Fruit fly (Drosophila melanogaster) whole organism, embryonic: ENCODE data around the gene RpS28b.

Experiments used
- CG10366 ChIP-seq: fragments of 200-800 bp; sonication (Bioruptor generic); IDR thresholded peaks from 2 replicates; pipeline ENCODE4 v1.3.6; 2022; ENCODE audit warnings: missing biosample characterization, missing genetic modification characterization
- CG10979 ChIP-seq: fragments of 200-800 bp; sonication (Bioruptor generic); optimal IDR thresholded peaks from 2 replicates; lab custom pipeline; 2018; ENCODE audit warnings: missing biosample characterization, mild to moderate bottlenecking, missing genetic modification characterization, moderate library complexity
- CG11398 ChIP-seq: fragments of 200-800 bp; sonication (Bioruptor generic); optimal IDR thresholded peaks from 2 replicates; lab custom pipeline; 2016; ENCODE audit warnings: missing biosample characterization, missing genetic modification characterization
- CG11456 ChIP-seq: fragments of 200-800 bp; sonication (Bioruptor generic); IDR thresholded peaks from 3 replicates; pipeline ENCODE4 v1.3.6; 2022; ENCODE audit warnings: missing biosample characterization, missing genetic modification characterization
- CG12299 ChIP-seq: fragments of 200-800 bp; sonication (Bioruptor generic); optimal IDR thresholded peaks from 2 replicates; lab custom pipeline; 2018; ENCODE audit warnings: missing biosample characterization, mild to moderate bottlenecking, missing genetic modification characterization
- CG15514 ChIP-seq: fragments of 200-800 bp; sonication (Bioruptor generic); optimal IDR thresholded peaks from 3 replicates; lab custom pipeline; 2017; ENCODE audit warnings: missing biosample characterization, missing genetic modification characterization, mild to moderate bottlenecking, moderate library complexity, missing genetic modification reagents
- CG17612 ChIP-seq: fragments of 200-800 bp; sonication (Bioruptor generic); IDR thresholded peaks from 2 replicates; pipeline ENCODE4 v1.3.6; 2022; ENCODE audit warnings: missing biosample characterization, missing genetic modification characterization
- CG18262 ChIP-seq: fragments of 200-800 bp; optimal IDR thresholded peaks from 3 replicates; lab custom pipeline; 2019; ENCODE audit warnings: missing biosample characterization, mild to moderate bottlenecking, missing genetic modification characterization, moderate library complexity
- CG18619 ChIP-seq: fragments of 200-800 bp; sonication (Bioruptor generic); optimal IDR thresholded peaks from 3 replicates; lab custom pipeline; 2017; ENCODE audit warnings: missing biosample characterization, mild to moderate bottlenecking, missing genetic modification characterization
- CG32767 ChIP-seq: fragments of 200-800 bp; sonication (Bioruptor generic); IDR thresholded peaks from 2 replicates; pipeline ENCODE4 v1.3.6; 2022; ENCODE audit warnings: missing biosample characterization, missing genetic modification characterization
- CG4328 ChIP-seq: fragments of 200-800 bp; sonication (Bioruptor generic); optimal IDR thresholded peaks from 3 replicates; lab custom pipeline; 2017; ENCODE audit warnings: missing biosample characterization, missing genetic modification reagents, missing genetic modification characterization
- CG4854 ChIP-seq: fragments of 200-800 bp; sonication (Bioruptor generic); optimal IDR thresholded peaks from 2 replicates; lab custom pipeline; 2016; ENCODE audit warnings: missing biosample characterization, missing genetic modification characterization, inconsistent platforms
- CG8290 ChIP-seq, 3 experiments: fragments of 200-800 bp; sonication (Bioruptor generic); optimal IDR thresholded peaks; 2 replicates each; lab custom pipeline; 2016 to 2019; ENCODE audit warnings: missing biosample characterization in 3 of 3, missing genetic modification characterization in 3 of 3, mild to moderate bottlenecking in 2 of 3, moderate library complexity in 1 of 3
- CG8359 ChIP-seq: fragments of 200-800 bp; sonication (Bioruptor generic); optimal IDR thresholded peaks from 2 replicates; lab custom pipeline; 2017; ENCODE audit warnings: missing biosample characterization, mild to moderate bottlenecking, missing genetic modification characterization, borderline replicate concordance
- CG8478 ChIP-seq: fragments of >200 bp; optimal IDR thresholded peaks from 2 replicates; lab custom pipeline; 2018
- CG9727 ChIP-seq: fragments of 200-800 bp; sonication (Bioruptor generic); optimal IDR thresholded peaks from 3 replicates; lab custom pipeline; 2017; ENCODE audit warnings: missing biosample characterization, mild to moderate bottlenecking, missing genetic modification characterization
- CG9797 ChIP-seq: fragments of 200-800 bp; sonication (Bioruptor generic); optimal IDR thresholded peaks from 3 replicates; lab custom pipeline; 2018; ENCODE audit warnings: missing biosample characterization, mild to moderate bottlenecking, missing genetic modification characterization
- CG9817 ChIP-seq: fragments of 200-800 bp; sonication (Bioruptor generic); optimal IDR thresholded peaks from 2 replicates; lab custom pipeline; 2018; ENCODE audit warnings: missing biosample characterization, mild to moderate bottlenecking, missing genetic modification characterization, moderate library complexity
- CG9932 ChIP-seq: fragments of 200-800 bp; sonication (Bioruptor generic); IDR thresholded peaks from 2 replicates; pipeline ENCODE4 v1.3.6; 2022; ENCODE audit warnings: missing biosample characterization, missing genetic modification characterization
- D ChIP-seq, 2 experiments: fragments of 200-800 bp in 1 of 2; fragments of >200 bp in 1 of 2; sonication (Bioruptor generic) in 1 of 2; optimal IDR thresholded peaks; 2 replicates in 1 of 2; 3 replicates in 1 of 2; lab custom pipeline; 2017; ENCODE audit warnings: mild to moderate bottlenecking in 1 of 2, missing biosample characterization in 1 of 2, missing genetic modification characterization in 1 of 2, missing genetic modification reagents in 1 of 2
- D19A ChIP-seq: fragments of 200-800 bp; optimal IDR thresholded peaks from 3 replicates; lab custom pipeline; 2019; ENCODE audit warnings: missing biosample characterization, mild to moderate bottlenecking, missing genetic modification characterization, moderate library complexity
- Dek ChIP-seq: fragments of 200-800 bp; sonication (Bioruptor generic); optimal IDR thresholded peaks from 3 replicates; lab custom pipeline; 2019; ENCODE audit warnings: missing biosample characterization, mild to moderate bottlenecking, missing genetic modification characterization, moderate library complexity
- Doc2 ChIP-seq: fragments of 200-800 bp; sonication (Bioruptor generic); IDR thresholded peaks from 2 replicates; pipeline ENCODE4 v1.3.6; 2022; ENCODE audit warnings: missing biosample characterization, missing genetic modification characterization
- Dref ChIP-seq: fragments of 200-800 bp; sonication (Bioruptor generic); IDR thresholded peaks from 2 replicates; pipeline ENCODE4 v1.3.6; 2022; ENCODE audit warnings: missing biosample characterization, missing genetic modification characterization
- Drgx ChIP-seq: fragments of 200-800 bp; sonication (Bioruptor generic); IDR thresholded peaks from 2 replicates; pipeline ENCODE4 v1.3.6; 2022; ENCODE audit warnings: missing biosample characterization, missing genetic modification characterization
- Eip74EF ChIP-seq, 2 experiments: fragments of 200-800 bp in 1 of 2; fragments of >200 bp in 1 of 2; sonication (Bioruptor generic) in 1 of 2; optimal IDR thresholded peaks; 2 replicates each; lab custom pipeline; 2017 to 2019; ENCODE audit warnings: missing biosample characterization in 2 of 2, missing genetic modification characterization in 2 of 2, mild to moderate bottlenecking in 1 of 2, moderate library complexity in 1 of 2
- Fer3 ChIP-seq: fragments of 200-800 bp; sonication (Bioruptor generic); optimal IDR thresholded peaks from 2 replicates; lab custom pipeline; 2018; ENCODE audit warnings: missing biosample characterization, mild to moderate bottlenecking, missing genetic modification characterization, moderate library complexity
- Hr3 ChIP-seq: fragments of 200-800 bp; sonication (Bioruptor generic); optimal IDR thresholded peaks from 3 replicates; lab custom pipeline; 2016; ENCODE audit warnings: missing biosample characterization, missing genetic modification characterization
- Hr51 ChIP-seq, 2 experiments: fragments of 200-800 bp; sonication (Bioruptor generic); optimal IDR thresholded peaks; 2 replicates in 1 of 2; 3 replicates in 1 of 2; lab custom pipeline; 2016 to 2018; ENCODE audit warnings: missing biosample characterization in 2 of 2, missing genetic modification characterization in 2 of 2, mild to moderate bottlenecking in 1 of 2, moderate library complexity in 1 of 2
- Jarid2 ChIP-seq: fragments of 200-800 bp; sonication (Bioruptor generic); optimal IDR thresholded peaks from 3 replicates; lab custom pipeline; 2017; ENCODE audit warnings: mild to moderate bottlenecking, missing biosample characterization, missing genetic modification reagents, missing genetic modification characterization
- Nf-YC ChIP-seq: fragments of 200-800 bp; optimal IDR thresholded peaks from 3 replicates; lab custom pipeline; 2019; ENCODE audit warnings: missing biosample characterization, mild to moderate bottlenecking, missing genetic modification characterization, moderate library complexity
- Pdp1 ChIP-seq, 2 experiments: fragments of 200-800 bp; sonication (Bioruptor generic); optimal IDR thresholded peaks; 3 replicates each; lab custom pipeline; 2016; ENCODE audit warnings: missing biosample characterization in 2 of 2, missing genetic modification characterization in 2 of 2, mild to moderate bottlenecking in 1 of 2, moderate library complexity in 1 of 2
- abd-A ChIP-seq: fragments of 200-800 bp; sonication (Bioruptor generic); optimal IDR thresholded peaks from 3 replicates; lab custom pipeline; 2019; ENCODE audit warnings: missing biosample characterization, mild to moderate bottlenecking, missing genetic modification characterization, moderate library complexity
- bowl ChIP-seq: fragments of 200-800 bp; sonication (Bioruptor generic); IDR thresholded peaks from 2 replicates; pipeline ENCODE4 v1.3.6; 2022; ENCODE audit warnings: missing biosample characterization, missing genetic modification characterization
- chif ChIP-seq, 2 experiments: fragments of 200-800 bp; sonication (Bioruptor generic); optimal IDR thresholded peaks; 3 replicates each; lab custom pipeline; 2016; ENCODE audit warnings: missing biosample characterization in 2 of 2, missing genetic modification characterization in 2 of 2
- ftz-f1 ChIP-seq: fragments of 200-800 bp; sonication (Bioruptor generic); optimal IDR thresholded peaks from 2 replicates; lab custom pipeline; 2016; ENCODE audit warnings: missing biosample characterization, missing genetic modification characterization
- gfzf ChIP-seq: fragments of 200-800 bp; sonication (Bioruptor generic); optimal IDR thresholded peaks from 2 replicates; lab custom pipeline; 2016; ENCODE audit warnings: missing biosample characterization, mild to moderate bottlenecking, missing genetic modification characterization, moderate library complexity
- gro ChIP-seq: fragments of 200-800 bp; sonication (Bioruptor generic); optimal IDR thresholded peaks from 2 replicates; lab custom pipeline; 2016; ENCODE audit warnings: missing biosample characterization, missing genetic modification characterization
- insv ChIP-seq, 2 experiments: fragments of 200-800 bp; sonication (Bioruptor generic); optimal IDR thresholded peaks; 3 replicates each; lab custom pipeline; 2016 to 2018; ENCODE audit warnings: missing biosample characterization in 2 of 2, missing genetic modification characterization in 2 of 2
- inv ChIP-seq: fragments of 200-800 bp; sonication (Bioruptor generic); IDR thresholded peaks from 2 replicates; pipeline ENCODE4 v1.3.6; 2022; ENCODE audit warnings: missing biosample characterization, missing genetic modification characterization; ENCODE audit not compliant: partially characterized antibody
- jumu ChIP-seq: fragments of 200-800 bp; sonication (Bioruptor generic); optimal IDR thresholded peaks from 3 replicates; lab custom pipeline; 2016; ENCODE audit warnings: missing biosample characterization, missing genetic modification characterization
- onecut ChIP-seq: fragments of 200-800 bp; sonication (Bioruptor generic); IDR thresholded peaks from 2 replicates; pipeline ENCODE4 v1.3.6; 2022; ENCODE audit warnings: missing biosample characterization, missing genetic modification characterization
- prd ChIP-seq, 3 experiments: fragments of >200 bp in 2 of 3; fragments of 200-800 bp in 1 of 3; sonication (Bioruptor generic) in 1 of 3; optimal IDR thresholded peaks in 2 of 3; IDR thresholded peaks in 1 of 3; 2 replicates in 2 of 3; 3 replicates in 1 of 3; pipeline versions ENCODE4 v1.3.6 to Lab custom; 2017 to 2022; ENCODE audit warnings: missing biosample characterization in 1 of 3, missing genetic modification characterization in 1 of 3
- rib ChIP-seq: fragments of 200-800 bp; sonication (Bioruptor generic); IDR thresholded peaks from 2 replicates; pipeline ENCODE4 v1.3.6; 2022; ENCODE audit warnings: missing biosample characterization, missing genetic modification characterization
- ro ChIP-seq: fragments of 200-800 bp; sonication (Bioruptor generic); IDR thresholded peaks from 2 replicates; pipeline ENCODE4 v1.3.6; 2022; ENCODE audit warnings: missing biosample characterization, missing genetic modification characterization
- sna ChIP-seq: fragments of 200-800 bp; sonication (Bioruptor generic); IDR thresholded peaks from 2 replicates; pipeline ENCODE4 v1.3.6; 2022; ENCODE audit warnings: missing biosample characterization, missing genetic modification characterization; ENCODE audit not compliant: partially characterized antibody
- zen2 ChIP-seq: fragments of 200-800 bp; sonication (Bioruptor generic); IDR thresholded peaks from 3 replicates; pipeline ENCODE4 v1.3.6; 2022; ENCODE audit warnings: missing biosample characterization, missing genetic modification characterization; ENCODE audit not compliant: partially characterized antibody

Gene RpS28b

DNA sequence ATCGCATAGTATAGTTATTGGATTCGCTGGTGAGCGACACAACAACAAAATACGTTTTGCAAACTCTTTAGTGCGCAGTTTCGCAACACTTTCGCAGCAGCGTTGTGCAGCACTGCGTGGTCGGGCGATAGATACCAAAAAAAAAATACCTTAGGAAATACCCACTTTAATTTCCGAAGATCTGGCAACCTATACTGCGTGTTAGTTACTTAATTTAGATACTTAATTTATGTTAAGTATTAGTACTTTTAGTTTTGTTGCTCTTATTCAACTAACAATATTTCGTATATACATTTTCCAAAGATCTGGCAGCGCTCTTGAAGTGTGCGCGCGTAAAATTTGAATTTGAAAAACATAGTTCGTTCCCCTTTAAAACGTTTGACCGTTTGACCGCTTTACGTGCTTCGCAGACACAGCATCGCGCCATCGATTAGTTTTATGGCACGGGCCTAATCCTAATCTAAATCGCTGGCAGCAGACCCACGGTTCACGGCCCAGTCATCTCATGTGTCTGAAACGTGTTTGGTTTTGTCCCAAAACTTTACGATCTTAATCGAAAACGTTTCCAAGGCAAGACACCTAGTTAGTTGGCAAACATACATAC is 25.6 kb downstream of the RpS28b start, which contains the start of gene LPCAT (continued):
- peak; percentile 53 for TF ChIP-seq Dref
- TF ChIP-seq CG9727 (GFP tag; lab: Kevin White, UChicago): peak; percentile 72
- TF ChIP-seq zen2: no peak; the same call in 2 of the 3 replicates
- TF ChIP-seq D19A (tag; lab: Kevin White, UChicago): peak; percentile 1
- no peak for TF ChIP-seq insv (GFP tag; optimal IDR thresholded peaks at IDR 0.05; lab: Kevin White, UChicago)
- peak; percentile 54 for TF ChIP-seq gfzf
- TF ChIP-seq Fer3 (tag; lab: Kevin White, UChicago): peak; percentile 77
- peak; percentile 47 for TF ChIP-seq CG8290 (GFP tag; optimal IDR thresholded peaks at IDR 0.05; lab: Kevin White, UChicago)
- TF ChIP-seq CG8290 (tag; optimal IDR thresholded peaks at IDR 0.05; lab: Kevin White, UChicago): peak in 1 of 2 experiments; percentile 66
- peak; percentile 63 for TF ChIP-seq CG10979 (tag; lab: Kevin White, UChicago)
- peak; percentile 52 for TF ChIP-seq CG4854 (GFP tag; lab: Kevin White, UChicago)
- no peak for TF ChIP-seq Eip74EF (GFP tag; optimal IDR thresholded peaks at IDR 0.05; lab: Kevin White, UChicago)
- TF ChIP-seq CG11456 (GFP tag; lab: Robert Waterston, UW): peak; percentile 85
- TF ChIP-seq CG9932 (GFP tag; lab: Robert Waterston, UW): peak; percentile 93
- TF ChIP-seq abd-A: peak; percentile 97
- TF ChIP-seq CG18619 (GFP tag; lab: Kevin White, UChicago): peak; percentile 22
- TF ChIP-seq Jarid2 (GFP tag; lab: Kevin White, UChicago): peak; percentile 28
- no peak for TF ChIP-seq ftz-f1 (GFP tag; lab: Kevin White, UChicago)
- peak; percentile 78 for TF ChIP-seq jumu (GFP tag; lab: Kevin White, UChicago)
- TF ChIP-seq Drgx: peak; percentile 55
- peak; percentile 74 for TF ChIP-seq inv (GFP tag; lab: Robert Waterston, UW)
- peak; percentile 76 to 89 for TF ChIP-seq Pdp1 (GFP tag; optimal IDR thresholded peaks at IDR 0.05; lab: Kevin White, UChicago)
- no peak for TF ChIP-seq prd (optimal IDR thresholded peaks at IDR 0.05; lab: Kevin White, UChicago)
- TF ChIP-seq prd (GFP tag; IDR thresholded peaks at IDR 0.05; lab: Robert Waterston, UW): peak; percentile 86
- no peak for TF ChIP-seq CG8359 (GFP tag; lab: Kevin White, UChicago)
- peak; percentile 80 for TF ChIP-seq gro (GFP tag; lab: Kevin White, UChicago)
- TF ChIP-seq chif (GFP tag; optimal IDR thresholded peaks at IDR 0.05; lab: Kevin White, UChicago): peak; percentile 42 to 78
- peak; percentile 71 for TF ChIP-seq CG9797
- peak; percentile 18; the same call in 1 of the 2 replicates for TF ChIP-seq CG32767 (GFP tag; lab: Robert Waterston, UW)
- peak; percentile 41 for TF ChIP-seq onecut (GFP tag; lab: Robert Waterston, UW)
- no peak for TF ChIP-seq Nf-YC (tag; lab: Kevin White, UChicago)
- peak; percentile 25 for TF ChIP-seq CG18262 (tag; lab: Kevin White, UChicago)
- TF ChIP-seq CG12299: no peak
- no peak for TF ChIP-seq bowl (GFP tag; lab: Robert Waterston, UW)
- TF ChIP-seq Doc2: no peak
- peak; percentile 36 to 65 for TF ChIP-seq Hr51 (GFP tag; optimal IDR thresholded peaks at IDR 0.05; lab: Kevin White, UChicago)
- TF ChIP-seq D (optimal IDR thresholded peaks at IDR 0.05; lab: Kevin White, UChicago): no peak
- peak; percentile 47 for TF ChIP-seq D (GFP tag; optimal IDR thresholded peaks at IDR 0.05; lab: Kevin White, UChicago)
- TF ChIP-seq CG11398 (GFP tag; lab: Kevin White, UChicago): peak; percentile 9
- TF ChIP-seq Hr3 (GFP tag; lab: Kevin White, UChicago): peak; percentile 69
- TF ChIP-seq ro: 0 out of 2 replicates have a peak, but pooled peaks have one; percentile 28
- peak; percentile 88 for TF ChIP-seq CG15514
- peak; percentile 79 for TF ChIP-seq rib
- TF ChIP-seq sna (GFP tag; lab: Robert Waterston, UW): peak; percentile 63; the same call in 1 of the 2 replicates
- TF ChIP-seq Dek: no peak
- no peak for TF ChIP-seq CG8478 (lab: Kevin White, UChicago)
- peak; percentile 31 for TF ChIP-seq CG4328
- 0 out of 2 replicates have a peak, but pooled peaks have one; percentile 49 for TF ChIP-seq CG17612 (GFP tag; lab: Robert Waterston, UW)
- TF ChIP-seq CG9817: peak; percentile 70
- peak; percentile 76 for TF ChIP-seq CG10366 (GFP tag; lab: Robert Waterston, UW)
